Worm (Caenorhabditis elegans) whole organism, L1 larva: ENCODE measurements around the gene T11F9.14.

Experiments used
- C16A3.4 ChIP-seq: fragments of 150-350 bp; optimal IDR thresholded peaks from 2 replicates; lab custom pipeline; 2014; ENCODE audit warnings: missing biosample characterization, missing genetic modification characterization
- Y116A8C.19 ChIP-seq: sonication (generic microtip); optimal IDR thresholded peaks from 2 replicates; lab custom pipeline; 2016; ENCODE audit warnings: missing compliant biosample characterization, missing genetic modification characterization, borderline replicate concordance
- aly-2 ChIP-seq: fragments of 150-350 bp; optimal IDR thresholded peaks from 2 replicates; lab custom pipeline; 2014; ENCODE audit warnings: missing biosample characterization, missing genetic modification characterization
- ama-1 ChIP-seq: fragments of 150-350 bp; optimal IDR thresholded peaks from 2 replicates; lab custom pipeline; 2014
- blmp-1 ChIP-seq: fragments of 150-350 bp; optimal IDR thresholded peaks from 2 replicates; lab custom pipeline; 2014; ENCODE audit warnings: missing biosample characterization, missing genetic modification characterization
- ceh-63 ChIP-seq: fragments of 200-800 bp; sonication (Bioruptor generic); optimal IDR thresholded peaks from 2 replicates; lab custom pipeline; 2018; ENCODE audit warnings: mild to moderate bottlenecking, missing genetic modification characterization, missing compliant biosample characterization
- dsc-1 ChIP-seq: sonication (generic microtip); optimal IDR thresholded peaks from 2 replicates; lab custom pipeline; 2016; ENCODE audit warnings: mild to moderate bottlenecking, missing genetic modification characterization, missing compliant biosample characterization
- egl-13 ChIP-seq: sonication (generic microtip); optimal IDR thresholded peaks from 2 replicates; lab custom pipeline; 2016; ENCODE audit warnings: missing genotype, missing genetic modification reagents, missing genetic modification characterization, missing compliant biosample characterization
- egl-27 ChIP-seq, 2 experiments: fragments of 150-350 bp in 1 of 2; sonication (generic microtip); optimal IDR thresholded peaks; 3 replicates each; lab custom pipeline; 2017 to 2018; ENCODE audit warnings: missing biosample characterization in 2 of 2, missing genetic modification characterization in 2 of 2, missing genetic modification reagents in 2 of 2
- elt-2 ChIP-seq: sonication (generic microtip); optimal IDR thresholded peaks from 2 replicates; lab custom pipeline; 2016; ENCODE audit warnings: missing genetic modification characterization, mild to moderate bottlenecking, inconsistent platforms, missing compliant biosample characterization, missing genetic modification reagents
- fkh-10 ChIP-seq: sonication (generic microtip); optimal IDR thresholded peaks from 2 replicates; lab custom pipeline; 2017; ENCODE audit warnings: missing biosample characterization, missing genetic modification reagents, missing genetic modification characterization
- fkh-4 ChIP-seq: sonication (generic microtip); optimal IDR thresholded peaks from 2 replicates; lab custom pipeline; 2016; ENCODE audit warnings: missing compliant biosample characterization, missing genetic modification characterization, borderline replicate concordance
- fkh-8 ChIP-seq: sonication (generic microtip); optimal IDR thresholded peaks from 2 replicates; lab custom pipeline; 2016; ENCODE audit warnings: mild to moderate bottlenecking, missing genetic modification characterization, missing compliant biosample characterization
- hlh-17 ChIP-seq: fragments of 200-800 bp; sonication (Bioruptor generic); optimal IDR thresholded peaks from 2 replicates; lab custom pipeline; 2018; ENCODE audit warnings: missing genetic modification characterization, mild to moderate bottlenecking, missing compliant biosample characterization, moderate library complexity, borderline replicate concordance
- hlh-4 ChIP-seq: sonication (generic microtip); optimal IDR thresholded peaks from 2 replicates; lab custom pipeline; 2016; ENCODE audit warnings: mild to moderate bottlenecking, missing genetic modification characterization, missing compliant biosample characterization
- lin-13 ChIP-seq: fragments of 150-350 bp; optimal IDR thresholded peaks from 2 replicates; lab custom pipeline; 2014; ENCODE audit warnings: missing biosample characterization, missing genetic modification reagents, missing genetic modification characterization
- lin-14 ChIP-seq: fragments of 200-800 bp; sonication (Bioruptor generic); optimal IDR thresholded peaks from 2 replicates; lab custom pipeline; 2018; ENCODE audit warnings: mild to moderate bottlenecking, missing genetic modification characterization, moderate library complexity, missing compliant biosample characterization
- lin-15B ChIP-seq: fragments of 150-350 bp; sonication (generic microtip); optimal IDR thresholded peaks from 3 replicates; lab custom pipeline; 2014; ENCODE audit warnings: missing biosample characterization, missing genetic modification characterization
- lin-39 ChIP-seq: fragments of 150-350 bp; optimal IDR thresholded peaks from 2 replicates; lab custom pipeline; 2014; ENCODE audit warnings: missing biosample characterization, missing genetic modification reagents, missing genetic modification characterization
- lsy-2 ChIP-seq, 2 experiments: fragments of 150-350 bp; optimal IDR thresholded peaks; 2 replicates each; lab custom pipeline; 2014; ENCODE audit warnings: missing biosample characterization in 2 of 2, missing genetic modification characterization in 2 of 2
- nhr-11 ChIP-seq: fragments of 150-350 bp; optimal IDR thresholded peaks from 2 replicates; lab custom pipeline; 2014; ENCODE audit warnings: missing biosample characterization, missing genetic modification characterization
- nhr-12 ChIP-seq: sonication (generic microtip); optimal IDR thresholded peaks from 2 replicates; lab custom pipeline; 2017; ENCODE audit warnings: missing biosample characterization, missing genetic modification characterization
- nhr-19 ChIP-seq: fragments of 200-800 bp; sonication (Bioruptor generic); conservative IDR thresholded peaks from 2 replicates; pipeline ENCODE4 v1.3.6; 2022; ENCODE audit warnings: missing genetic modification characterization, missing compliant biosample characterization
- nhr-237 ChIP-seq: fragments of 150-350 bp; optimal IDR thresholded peaks from 2 replicates; lab custom pipeline; 2014; ENCODE audit warnings: missing biosample characterization, missing genetic modification characterization
- nhr-47 ChIP-seq: sonication (generic microtip); optimal IDR thresholded peaks from 2 replicates; lab custom pipeline; 2016; ENCODE audit warnings: mild to moderate bottlenecking, missing genetic modification characterization, moderate library complexity, missing compliant biosample characterization
- nhr-76 ChIP-seq: sonication (generic microtip); optimal IDR thresholded peaks from 2 replicates; lab custom pipeline; 2017; ENCODE audit warnings: missing biosample characterization, missing genetic modification characterization
- nhr-77 ChIP-seq: fragments of 150-350 bp; optimal IDR thresholded peaks from 2 replicates; lab custom pipeline; 2014; ENCODE audit warnings: missing biosample characterization, missing genetic modification characterization
- nhr-85 ChIP-seq: sonication (generic microtip); peaks from one replicate; lab custom pipeline; 2016; ENCODE audit warnings: missing genetic modification characterization, inconsistent platforms, missing compliant biosample characterization
- nhr-90 ChIP-seq: sonication (generic microtip); optimal IDR thresholded peaks from 2 replicates; lab custom pipeline; 2016; ENCODE audit warnings: mild to moderate bottlenecking, missing genetic modification characterization, missing compliant biosample characterization; ENCODE audit not compliant: poor library complexity
- pag-3 ChIP-seq: sonication (generic microtip); optimal IDR thresholded peaks from 2 replicates; lab custom pipeline; 2017; ENCODE audit warnings: missing genetic modification characterization, mild to moderate bottlenecking, missing compliant biosample characterization, antibody characterized with exemption, borderline replicate concordance; ENCODE audit not compliant: insufficient read depth
- pax-3 ChIP-seq: fragments of 200-800 bp; sonication (Bioruptor generic); optimal IDR thresholded peaks from 2 replicates; lab custom pipeline; 2018; ENCODE audit warnings: mild to moderate bottlenecking, missing genetic modification characterization, moderate library complexity, missing compliant biosample characterization
- skn-1 ChIP-seq: fragments of 150-350 bp; optimal IDR thresholded peaks from 2 replicates; lab custom pipeline; 2014; ENCODE audit warnings: missing biosample characterization, missing genetic modification characterization
- sup-37 ChIP-seq: fragments of 200-800 bp; sonication (Bioruptor generic); optimal IDR thresholded peaks from 2 replicates; lab custom pipeline; 2018; ENCODE audit warnings: mild to moderate bottlenecking, missing genetic modification characterization, missing compliant biosample characterization
- swsn-7 ChIP-seq: sonication (generic microtip); optimal IDR thresholded peaks from 2 replicates; lab custom pipeline; 2016; ENCODE audit warnings: missing genetic modification characterization, missing compliant biosample characterization
- tbx-2 ChIP-seq: sonication (generic microtip); optimal IDR thresholded peaks from 2 replicates; lab custom pipeline; 2016; ENCODE audit warnings: missing genetic modification characterization, missing compliant biosample characterization
- tlp-1 ChIP-seq: fragments of 150-350 bp; optimal IDR thresholded peaks from 2 replicates; lab custom pipeline; 2014; ENCODE audit warnings: missing biosample characterization, missing genetic modification characterization
- unc-130 ChIP-seq: fragments of 150-350 bp; optimal IDR thresholded peaks from 2 replicates; lab custom pipeline; 2017; ENCODE audit warnings: missing biosample characterization, missing genetic modification characterization, inconsistent platforms
- unc-62 ChIP-seq: fragments of 150-350 bp; optimal IDR thresholded peaks from 2 replicates; lab custom pipeline; 2014; ENCODE audit warnings: missing biosample characterization, missing genetic modification reagents, missing genetic modification characterization
- xbp-1 ChIP-seq: sonication (generic microtip); optimal IDR thresholded peaks from 2 replicates; lab custom pipeline; 2016; ENCODE audit warnings: missing genetic modification characterization, missing compliant biosample characterization
- zag-1 ChIP-seq: fragments of 150-350 bp; optimal IDR thresholded peaks from 2 replicates; lab custom pipeline; 2014; ENCODE audit warnings: missing biosample characterization, missing genetic modification characterization

T11F9.14 gene

ce11 chrV:11438464-11438863 is 42.2 kb downstream of the T11F9.14 start, which contains the start of gene dmsr-1:
Gene dmsr-1 (plus strand): TSS chrV:11438764.
- TF ChIP-seq aly-2 (tag; lab: Kevin White, UChicago): no peak
- TF ChIP-seq dsc-1 (tag; lab: Kevin White, UChicago): no peak
- TF ChIP-seq pax-3 (tag; lab: Kevin White, UChicago): no peak
- TF ChIP-seq ama-1: no peak
- no peak for TF ChIP-seq unc-62 (GFP tag; lab: Kevin White, UChicago)
- no peak for TF ChIP-seq unc-130
- TF ChIP-seq hlh-17 (GFP tag; lab: Kevin White, UChicago): no peak
- TF ChIP-seq elt-2 (tag; lab: Kevin White, UChicago): no peak
- no peak for TF ChIP-seq skn-1 (tag; lab: Kevin White, UChicago)
- TF ChIP-seq C16A3.4 (tag; lab: Kevin White, UChicago): no peak
- no peak for TF ChIP-seq nhr-12 (tag; lab: Kevin White, UChicago)
- no peak for TF ChIP-seq lin-39 (tag; lab: Kevin White, UChicago)
- no peak for TF ChIP-seq nhr-77 (tag; lab: Kevin White, UChicago)
- TF ChIP-seq Y116A8C.19 (tag; lab: Kevin White, UChicago): no peak
- no peak for TF ChIP-seq fkh-4 (tag; lab: Kevin White, UChicago)
- no peak for TF ChIP-seq nhr-76 (tag; lab: Kevin White, UChicago)
- TF ChIP-seq nhr-19: no peak
- no peak for TF ChIP-seq sup-37 (GFP tag; lab: Kevin White, UChicago)
- TF ChIP-seq lsy-2 (tag; optimal IDR thresholded peaks at IDR 0.05; lab: Kevin White, UChicago): no peak
- TF ChIP-seq, all 84 proteins: peak for 0

DNA sequence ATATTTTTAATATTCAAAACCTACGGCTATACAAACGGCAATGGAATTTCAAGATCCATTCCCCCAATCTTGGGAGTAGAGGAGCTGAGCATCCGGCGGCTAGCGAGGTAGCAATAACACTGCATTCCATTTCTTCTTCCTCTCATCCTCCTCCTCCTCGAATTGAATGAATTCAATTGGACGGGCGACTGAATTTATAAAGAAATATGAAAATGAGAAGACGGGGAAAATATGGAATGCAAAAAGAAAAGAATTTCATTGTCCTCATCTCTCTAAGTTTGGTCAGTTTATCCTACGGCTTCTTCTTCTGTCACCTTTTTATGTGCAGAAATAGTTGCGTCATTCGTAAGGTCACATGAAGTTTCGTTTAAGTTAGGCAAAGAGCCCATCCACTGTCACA is 44.2 kb downstream of the T11F9.14 start:
- TF ChIP-seq xbp-1 (tag; lab: Kevin White, UChicago) (no peak), lin-14 (peak; percentile 33), nhr-85 (tag; lab: Kevin White, UChicago) (no peak), nhr-77 (tag; lab: Kevin White, UChicago) (no peak)

ce11 chrV:11435242-11435641 is 45.4 kb downstream of the T11F9.14 start:
- no peak for TF ChIP-seq pax-3 (tag; lab: Kevin White, UChicago)
- no peak for TF ChIP-seq ceh-63 (GFP tag; lab: Kevin White, UChicago)
- TF ChIP-seq nhr-11: no peak
- no peak for TF ChIP-seq lin-15B (tag; lab: Kevin White, UChicago)
- no peak for TF ChIP-seq nhr-47 (tag; lab: Kevin White, UChicago)
- TF ChIP-seq egl-13 (tag; lab: Kevin White, UChicago): no peak
- TF ChIP-seq nhr-90 (tag; lab: Kevin White, UChicago): no peak
- TF ChIP-seq lin-13 (GFP tag; lab: Kevin White, UChicago): no peak
- TF ChIP-seq egl-27 (tag; optimal IDR thresholded peaks at IDR 0.05; lab: Kevin White, UChicago): no peak
- TF ChIP-seq unc-130: no peak
- no peak for TF ChIP-seq Y116A8C.19 (tag; lab: Kevin White, UChicago)
- no peak for TF ChIP-seq sup-37 (GFP tag; lab: Kevin White, UChicago)
- no peak for TF ChIP-seq nhr-237 (tag; lab: Kevin White, UChicago)
- TF ChIP-seq blmp-1 (tag; lab: Kevin White, UChicago): no peak
- TF ChIP-seq, all 84 proteins: peak for 0

DNA sequence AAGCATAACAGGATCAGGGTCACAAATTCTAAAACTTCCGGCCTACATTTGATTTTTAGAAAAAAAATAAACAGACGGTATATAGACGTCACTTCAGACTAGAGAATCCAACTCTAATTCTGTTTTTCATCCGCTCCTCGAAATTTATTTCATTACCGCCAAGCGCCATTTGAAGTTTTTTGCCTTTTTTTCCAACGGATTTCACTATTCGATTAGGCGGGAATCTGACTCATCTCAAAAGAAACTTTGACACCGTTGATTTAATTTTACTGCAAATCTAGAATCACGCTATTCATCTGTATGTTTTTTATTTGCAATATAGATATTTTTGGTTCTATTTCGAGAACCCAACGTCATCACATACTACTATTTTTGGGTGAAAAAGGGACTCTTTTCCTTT is 49.8 kb downstream of the T11F9.14 start:
- TF ChIP-seq Y116A8C.19 (tag; lab: Kevin White, UChicago) (no peak), fkh-8 (tag; lab: Kevin White, UChicago) (no peak), zag-1 (no peak), nhr-47 (tag; lab: Kevin White, UChicago) (no peak), lin-14 (peak; percentile 11), hlh-4 (tag; lab: Kevin White, UChicago) (no peak), tbx-2 (no peak), nhr-19 (no peak), sup-37 (GFP tag; lab: Kevin White, UChicago) (no peak), ama-1 (no peak), lin-39 (tag; lab: Kevin White, UChicago) (no peak), tlp-1 (tag; lab: Kevin White, UChicago) (no peak), swsn-7 (tag; lab: Kevin White, UChicago) (no peak), pag-3 (tag; lab: Kevin White, UChicago) (no peak), nhr-12 (tag; lab: Kevin White, UChicago) (no peak), nhr-85 (tag; lab: Kevin White, UChicago) (no peak), fkh-10 (GFP tag; lab: Kevin White, UChicago) (peak; percentile 72)
